Worm (Caenorhabditis elegans): ENCODE results near the gene gln-5.

gln-5 gene

ce11 chrIV:17281060-17282021 is 7.9 kb upstream of the gln-5 start:
- no peak for TF ChIP-seq unc-62 (GFP tag; optimal IDR thresholded peaks at IDR 0.05)

ce11 chrIV:17280441-17280939 is 7.0 kb upstream of the gln-5 start:
- no peak for TF ChIP-seq unc-62 (GFP tag; optimal IDR thresholded peaks at IDR 0.05)

- TF ChIP-seq unc-62 (GFP tag; optimal IDR thresholded peaks at IDR 0.05) = no peak
Measured at ce11 chrIV:17279592-17280440, 6.4 kb upstream of the gln-5 start.

ce11 chrIV:17278861-17279591 is 5.6 kb upstream of the gln-5 start, which contains the start of gene hsp-1:
hsp-1 (plus strand) TSS chrIV:17278959.
- no peak for TF ChIP-seq unc-62 (GFP tag; optimal IDR thresholded peaks at IDR 0.05)

ce11 chrIV:17278363-17278762 is 4.9 kb upstream of the gln-5 start:
- TF ChIP-seq unc-62 (GFP tag; optimal IDR thresholded peaks at IDR 0.05) = no peak

ce11 chrIV:17277459-17278173 is 4.2 kb upstream of the gln-5 start:
- TF ChIP-seq unc-62 (GFP tag; optimal IDR thresholded peaks at IDR 0.05) = no peak

- no peak for TF ChIP-seq unc-62 (GFP tag; optimal IDR thresholded peaks at IDR 0.05)
Measured at ce11 chrIV:17276705-17277458, 3.4 kb upstream of the gln-5 start, which contains the start of gene clec-196. clec-196 (plus strand) TSS chrIV:17276956.

ce11 chrIV:17275281-17275680 is 1.8 kb upstream of the gln-5 start, which contains the start of gene lhfp-4:
lhfp-4 (plus strand) TSS chrIV:17275581.
- TF ChIP-seq unc-62 (GFP tag; optimal IDR thresholded peaks at IDR 0.05) = no peak

- no peak for TF ChIP-seq unc-62 (GFP tag; optimal IDR thresholded peaks at IDR 0.05)
Measured at ce11 chrIV:17269702-17270101, 3.8 kb downstream of the gln-5 start.

ce11 chrIV:17269042-17269441 is 4.4 kb downstream of the gln-5 start, which contains the start of gene atgp-1:
atgp-1 (plus strand) TSS chrIV:17269342.
- TF ChIP-seq unc-62 (GFP tag; optimal IDR thresholded peaks at IDR 0.05) = no peak

- TF ChIP-seq unc-62 (GFP tag; optimal IDR thresholded peaks at IDR 0.05) = no peak
Measured at ce11 chrIV:17268628-17269027, 4.8 kb downstream of the gln-5 start.

- TF ChIP-seq unc-62 (GFP tag; optimal IDR thresholded peaks at IDR 0.05) = no peak
Measured at ce11 chrIV:17268069-17268468, 5.4 kb downstream of the gln-5 start.

- TF ChIP-seq unc-62 (GFP tag; optimal IDR thresholded peaks at IDR 0.05) = no peak
Measured at ce11 chrIV:17267304-17267891, 6.1 kb downstream of the gln-5 start.

- no peak for TF ChIP-seq unc-62 (GFP tag; optimal IDR thresholded peaks at IDR 0.05)
Measured at ce11 chrIV:17265716-17266115, 7.7 kb downstream of the gln-5 start.

Measured in whole organism, dauer.